Worm (Caenorhabditis elegans): Measurements from ENCODE around the gene E01G4.3.

DNA sequence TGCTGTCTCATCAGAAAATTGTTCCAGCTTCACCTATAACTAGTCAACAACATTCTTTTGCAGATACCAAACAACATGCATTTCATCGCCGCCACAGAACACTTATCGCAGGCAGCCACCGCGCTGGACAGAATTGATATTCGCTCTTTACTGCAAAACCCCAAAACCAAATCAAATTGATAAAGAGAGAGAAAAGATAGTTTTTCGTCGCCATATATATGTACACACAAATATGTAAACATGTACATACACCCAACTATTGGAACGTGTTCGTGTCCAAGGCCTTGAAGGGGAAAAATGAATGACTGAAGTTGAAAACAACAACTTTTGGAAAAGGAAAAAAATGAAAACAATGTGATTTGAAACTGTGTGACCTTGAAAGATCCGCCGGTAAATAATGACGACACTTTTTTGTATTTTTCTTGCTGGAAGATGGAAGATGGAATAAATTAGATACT lies 4.0 kb downstream of the E01G4.3 start:
- TF ChIP-seq lir-1 (GFP tag; conservative IDR thresholded peaks at IDR 0.05) (no peak), egl-18 (GFP tag; IDR thresholded peaks at IDR 0.05) (no peak), die-1 (tag; optimal IDR thresholded peaks at IDR 0.05) (no peak), bed-1 (GFP tag; IDR thresholded peaks at IDR 0.05) (no peak), madf-6 (GFP tag; IDR thresholded peaks at IDR 0.05) (no peak), bed-2 (GFP tag; IDR thresholded peaks at IDR 0.05) (no peak), sea-2 (GFP tag; IDR thresholded peaks at IDR 0.05) (no peak), let-607 (tag; optimal IDR thresholded peaks at IDR 0.05) (no peak), unc-62 (GFP tag; optimal IDR thresholded peaks at IDR 0.05) (no peak), snpc-4 (GFP tag; optimal IDR thresholded peaks at IDR 0.05) (no peak), snpc-4 (tag; optimal IDR thresholded peaks at IDR 0.05) (no peak), F22D6.2 (tag; optimal IDR thresholded peaks at IDR 0.05) (no peak), nfya-2 (GFP tag; IDR thresholded peaks at IDR 0.05) (no peak), F55B11.4 (tag; optimal IDR thresholded peaks at IDR 0.05; ENCODE audit: borderline replicate concordance, insufficient read depth) (no peak)
